Worm (Caenorhabditis elegans): ENCODE measurements around the gene npp-24.

The npp-24 gene

ce11 chrII:5500986-5501657, 4.5 kb upstream of the npp-24 start, which contains the start of gene F12A10.8 (continued):
- TF ChIP-seq mel-28 (tag; optimal IDR thresholded peaks at IDR 0.05; ENCODE audit: borderline replicate concordance) (no peak), ztf-6 (GFP tag; IDR thresholded peaks at IDR 0.05) (no peak), let-607 (tag; optimal IDR thresholded peaks at IDR 0.05) (no peak), mxl-1 (tag; optimal IDR thresholded peaks at IDR 0.05) (no peak), lin-35 (GFP tag; optimal IDR thresholded peaks at IDR 0.05) (peak in 1 of 3 experiments; percentile 60), nfyb-1 (GFP tag; IDR thresholded peaks at IDR 0.05) (no peak), madf-10 (tag; optimal IDR thresholded peaks at IDR 0.05) (no peak), Y79H2A.3 (GFP tag; conservative IDR thresholded peaks at IDR 0.05) (no peak), xnd-1 (tag; optimal IDR thresholded peaks at IDR 0.05) (peak; percentile 70), ekl-4 (GFP tag; IDR thresholded peaks at IDR 0.05) (no peak), B0019.2 (GFP tag; conservative IDR thresholded peaks at IDR 0.05) (no peak), attf-5 (GFP tag; optimal IDR thresholded peaks at IDR 0.05) (no peak), chd-7 (tag; optimal IDR thresholded peaks at IDR 0.05) (no peak), B0035.1 (tag; optimal IDR thresholded peaks at IDR 0.05) (no peak), ceh-100 (GFP tag; IDR thresholded peaks at IDR 0.05) (no peak), ceh-91 (GFP tag; IDR thresholded peaks at IDR 0.05) (peak; percentile 67)

- TF ChIP-seq cebp-2 (GFP tag; IDR thresholded peaks at IDR 0.05): no peak
- TF ChIP-seq Y95B8A.8 (GFP tag; IDR thresholded peaks at IDR 0.05): no peak
- no peak for TF ChIP-seq atf-7 (tag; optimal IDR thresholded peaks at IDR 0.05)
- no peak for TF ChIP-seq dpff-1 (tag; optimal IDR thresholded peaks at IDR 0.05)
- TF ChIP-seq B0336.3 (GFP tag; IDR thresholded peaks at IDR 0.05): no peak
- TF ChIP-seq sptf-2 (GFP tag; optimal IDR thresholded peaks at IDR 0.05): no peak
- no peak for TF ChIP-seq ztf-22 (GFP tag; optimal IDR thresholded peaks at IDR 0.05)
- no peak for TF ChIP-seq mxl-1 (tag; optimal IDR thresholded peaks at IDR 0.05)
Measured at ce11 chrII:5503760-5504159, 1.9 kb upstream of the npp-24 start, which contains the start of gene cyp-44A1. TSS of gene cyp-44A1 (plus strand) at chrII:5504044.

ce11 chrII:5511417-5512353, 6.0 kb downstream of the npp-24 start:
- TF ChIP-seq nhr-80 (tag; optimal IDR thresholded peaks at IDR 0.05) (no peak), lin-35 (GFP tag; optimal IDR thresholded peaks at IDR 0.05) (peak in 1 of 3 experiments; percentile 13), Y53F4B.3 (GFP tag; IDR thresholded peaks at IDR 0.05) (no peak), lin-40 (tag; optimal IDR thresholded peaks at IDR 0.05) (no peak), T07F8.4 (tag; optimal IDR thresholded peaks at IDR 0.05) (no peak), dox-1 (GFP tag; IDR thresholded peaks at IDR 0.05) (0 out of 2 replicates have a peak, but pooled peaks have one; percentile 39), F55B11.4 (tag; optimal IDR thresholded peaks at IDR 0.05; ENCODE audit: borderline replicate concordance, insufficient read depth) (no peak), pbrm-1 (GFP tag; IDR thresholded peaks at IDR 0.05) (no peak), K12H6.12 (tag; optimal IDR thresholded peaks at IDR 0.05) (peak; percentile 7), egl-18 (GFP tag; IDR thresholded peaks at IDR 0.05) (no peak), lsy-27 (tag; optimal IDR thresholded peaks at IDR 0.05; ENCODE audit: borderline replicate concordance, insufficient read depth) (no peak), mcd-1 (GFP tag; IDR thresholded peaks at IDR 0.05) (peak; percentile 41), lin-54 (GFP tag; optimal IDR thresholded peaks at IDR 0.05) (peak; percentile 4), bed-1 (GFP tag; IDR thresholded peaks at IDR 0.05) (no peak), ZK185.1 (tag; optimal IDR thresholded peaks at IDR 0.05; ENCODE audit: poor library complexity, severe bottlenecking) (peak; percentile 65), F33H1.4 (GFP tag; IDR thresholded peaks at IDR 0.05) (peak; percentile 42), F23B12.7 (tag; optimal IDR thresholded peaks at IDR 0.05; ENCODE audit: insufficient read depth) (no peak), attf-6 (GFP tag; IDR thresholded peaks at IDR 0.05) (no peak), chd-7 (tag; optimal IDR thresholded peaks at IDR 0.05) (no peak), ztf-22 (GFP tag; optimal IDR thresholded peaks at IDR 0.05) (no peak), him-1 (tag; optimal IDR thresholded peaks at IDR 0.05) (peak; percentile 50), C17E4.6 (GFP tag; IDR thresholded peaks at IDR 0.05) (no peak)
